Worm (Caenorhabditis elegans) whole organism, L4 larva: ENCODE measurements around the gene T04H1.5.

Source experiments
- ceh-20 ChIP-seq: fragments of 200-800 bp; sonication (Bioruptor generic); IDR thresholded peaks from 2 replicates; pipeline ENCODE4 v1.3.6; 2022; ENCODE audit warnings: missing genetic modification reagents, missing genetic modification characterization, missing compliant biosample characterization
- cey-2 ChIP-seq: sonication (generic microtip); optimal IDR thresholded peaks from 3 replicates; lab custom pipeline; 2017; ENCODE audit warnings: missing genetic modification characterization, mild to moderate bottlenecking, missing compliant biosample characterization, antibody characterized with exemption, borderline replicate concordance; ENCODE audit not compliant: insufficient read depth
- ctbp-1 ChIP-seq: fragments of 200-800 bp; sonication (Bioruptor generic); IDR thresholded peaks from 2 replicates; pipeline ENCODE4 v1.3.6; 2022; ENCODE audit warnings: missing genetic modification reagents, missing genetic modification characterization, missing compliant biosample characterization
- dve-1 ChIP-seq: sonication (generic microtip); optimal IDR thresholded peaks from 2 replicates; lab custom pipeline; 2017; ENCODE audit warnings: antibody characterized with exemption, mild to moderate bottlenecking, missing genetic modification characterization, missing compliant biosample characterization; ENCODE audit not compliant: insufficient read depth
- lin-38 ChIP-seq: fragments of 200-800 bp; sonication (Bioruptor generic); IDR thresholded peaks from 2 replicates; pipeline ENCODE4 v1.3.6; 2022; ENCODE audit warnings: missing genetic modification reagents, missing genetic modification characterization, missing compliant biosample characterization
- lir-3 ChIP-seq: sonication (generic microtip); optimal IDR thresholded peaks from 2 replicates; lab custom pipeline; 2016; ENCODE audit warnings: mild to moderate bottlenecking, missing genetic modification characterization, missing compliant biosample characterization
- nhr-41 ChIP-seq: fragments of 200-800 bp; sonication (Bioruptor generic); IDR thresholded peaks from 2 replicates; pipeline ENCODE4 v1.3.6; 2022; ENCODE audit warnings: missing genetic modification reagents, missing genetic modification characterization, missing compliant biosample characterization

Gene T04H1.5

DNA sequence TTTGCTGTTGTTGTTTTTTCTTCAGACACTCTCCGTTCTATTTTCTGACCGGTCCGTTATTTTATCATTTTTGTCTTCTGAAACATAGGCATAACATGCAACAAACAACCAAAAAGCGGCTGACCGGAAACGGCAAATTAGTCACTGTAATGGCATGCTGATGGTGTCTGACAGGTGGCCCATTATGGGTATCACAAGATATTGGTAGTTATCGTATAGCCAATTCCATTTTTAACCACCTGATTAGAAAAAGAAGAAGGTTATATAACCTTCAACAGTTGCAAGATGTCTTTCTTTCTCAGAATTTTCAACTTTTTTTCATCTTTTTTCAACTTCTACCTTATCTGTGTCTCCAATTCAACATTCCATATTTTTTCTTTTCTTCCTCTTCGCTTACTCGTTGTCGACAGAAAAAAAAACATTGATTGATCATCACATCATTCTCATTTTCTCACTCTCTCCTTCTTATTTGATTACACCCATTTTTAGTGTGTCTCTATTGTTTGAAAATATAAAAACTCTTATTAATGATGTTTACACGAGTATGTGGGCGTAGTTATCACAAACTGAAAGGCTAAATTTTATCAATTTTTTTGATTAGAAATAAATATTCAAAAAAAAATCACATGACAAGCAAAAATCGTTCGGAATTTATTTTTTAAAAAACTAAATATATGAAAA is 49.8 kb downstream of the T04H1.5 start (continued):
- no peak for TF ChIP-seq lin-38
- TF ChIP-seq nhr-41 = no peak
- TF ChIP-seq cey-2 (tag; lab: Kevin White, UChicago) = peak; percentile 64
- TF ChIP-seq lir-3 (tag; lab: Kevin White, UChicago) = no peak
- no peak for TF ChIP-seq ceh-20 (GFP tag; lab: Robert Waterston, UW)
- no peak for TF ChIP-seq ctbp-1
- peak; percentile 70 for TF ChIP-seq dve-1 (tag; lab: Kevin White, UChicago)
